Fruit fly (Drosophila melanogaster) whole organism: ENCODE results near the gene Neurl4.

ENCODE experiments used
- Dll ChIP-seq: fragments of >200 bp; optimal IDR thresholded peaks from 2 replicates; lab custom pipeline; 2017
- EcR ChIP-seq, 2 experiments: fragments of >200 bp; optimal IDR thresholded peaks; 2 replicates each; lab custom pipeline; 2017; ENCODE audit warnings: missing biosample characterization in 2 of 2, missing genetic modification characterization in 2 of 2, missing genetic modification reagents in 2 of 2
- pan ChIP-seq: fragments of >200 bp; optimal IDR thresholded peaks from 2 replicates; lab custom pipeline; 2017
- psq ChIP-seq: fragments of >200 bp; optimal IDR thresholded peaks from 2 replicates; lab custom pipeline; 2017
- usp ChIP-seq: fragments of >200 bp; optimal IDR thresholded peaks from 2 replicates; lab custom pipeline; 2017; ENCODE audit warnings: missing biosample characterization, missing genetic modification characterization, mixed read lengths

DNA sequence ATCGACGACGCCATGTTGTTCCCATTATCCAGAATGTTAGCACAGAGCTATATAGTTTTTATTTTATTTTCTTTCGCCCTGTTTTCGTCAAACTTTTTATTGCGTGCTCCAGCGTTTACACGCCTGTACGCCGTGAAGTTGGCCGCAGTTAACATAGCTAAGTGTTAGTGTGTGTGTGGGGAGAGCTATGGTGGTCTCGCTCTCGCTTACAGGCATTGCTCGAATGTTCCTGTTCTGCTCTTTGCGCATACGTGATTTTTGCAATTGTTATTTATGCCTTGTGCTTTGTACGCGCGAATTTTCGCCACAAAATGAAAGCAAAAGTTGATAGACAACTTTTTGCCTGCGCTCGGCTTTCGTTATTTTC is 45.7 kb downstream of the Neurl4 start:
- no peak for TF ChIP-seq pan
- TF ChIP-seq EcR (GFP tag; optimal IDR thresholded peaks at IDR 0.05; lab: Kevin White, UChicago) = no peak
- TF ChIP-seq Dll (lab: Kevin White, UChicago) = no peak
- TF ChIP-seq psq (lab: Kevin White, UChicago) = peak; percentile 78
- TF ChIP-seq usp (GFP tag; lab: Kevin White, UChicago) = no peak
